Worm (Caenorhabditis elegans) whole organism, L1 larva: Measurements from ENCODE around the gene rme-1.

Experiments used
- C16A3.4 ChIP-seq: fragments of 150-350 bp; optimal IDR thresholded peaks from 2 replicates; lab custom pipeline; 2014; ENCODE audit warnings: missing biosample characterization, missing genetic modification characterization
- Y116A8C.19 ChIP-seq: sonication (generic microtip); optimal IDR thresholded peaks from 2 replicates; lab custom pipeline; 2016; ENCODE audit warnings: missing compliant biosample characterization, missing genetic modification characterization, borderline replicate concordance
- alr-1 ChIP-seq: fragments of 200-800 bp; sonication (Bioruptor generic); optimal IDR thresholded peaks from 2 replicates; lab custom pipeline; 2018; ENCODE audit warnings: borderline replicate concordance, mild to moderate bottlenecking, missing genetic modification characterization, missing compliant biosample characterization
- ama-1 ChIP-seq: fragments of 150-350 bp; optimal IDR thresholded peaks from 2 replicates; lab custom pipeline; 2014
- blmp-1 ChIP-seq: fragments of 150-350 bp; optimal IDR thresholded peaks from 2 replicates; lab custom pipeline; 2014; ENCODE audit warnings: missing biosample characterization, missing genetic modification characterization
- ceh-90 ChIP-seq: sonication (generic microtip); optimal IDR thresholded peaks from 2 replicates; lab custom pipeline; 2016; ENCODE audit warnings: missing genetic modification characterization, missing compliant biosample characterization
- ces-1 ChIP-seq: fragments of 150-350 bp; optimal IDR thresholded peaks from 2 replicates; lab custom pipeline; 2014; ENCODE audit warnings: missing biosample characterization, missing genetic modification reagents, missing genetic modification characterization
- dpl-1 ChIP-seq, 3 experiments: fragments of 150-350 bp in 2 of 3; sonication (generic microtip) in 1 of 3; optimal IDR thresholded peaks; 2 replicates each; lab custom pipeline; 2014 to 2017; ENCODE audit warnings: missing biosample characterization in 3 of 3, missing genetic modification characterization in 3 of 3, missing genetic modification reagents in 3 of 3
- efl-1 ChIP-seq, 4 experiments: fragments of 150-350 bp; optimal IDR thresholded peaks in 3 of 4; peaks in 1 of 4; 1 replicate in 1 of 4; 2 replicates in 3 of 4; lab custom pipeline; 2014; ENCODE audit warnings: missing biosample characterization in 2 of 4, missing genetic modification characterization in 2 of 4, missing genetic modification reagents in 2 of 4
- egl-27 ChIP-seq, 2 experiments: fragments of 150-350 bp in 1 of 2; sonication (generic microtip); optimal IDR thresholded peaks; 3 replicates each; lab custom pipeline; 2017 to 2018; ENCODE audit warnings: missing biosample characterization in 2 of 2, missing genetic modification characterization in 2 of 2, missing genetic modification reagents in 2 of 2
- elt-2 ChIP-seq: sonication (generic microtip); optimal IDR thresholded peaks from 2 replicates; lab custom pipeline; 2016; ENCODE audit warnings: missing genetic modification characterization, mild to moderate bottlenecking, inconsistent platforms, missing compliant biosample characterization, missing genetic modification reagents
- elt-3 ChIP-seq, 6 experiments: fragments of 150-350 bp in 1 of 6; sonication (generic microtip); optimal IDR thresholded peaks; 2 replicates each; lab custom pipeline; 2017 to 2018; ENCODE audit warnings: missing biosample characterization in 6 of 6, missing genetic modification characterization in 6 of 6, inconsistent platforms in 1 of 6
- fkh-8 ChIP-seq: sonication (generic microtip); optimal IDR thresholded peaks from 2 replicates; lab custom pipeline; 2016; ENCODE audit warnings: mild to moderate bottlenecking, missing genetic modification characterization, missing compliant biosample characterization
- fos-1 ChIP-seq: fragments of 150-350 bp; optimal IDR thresholded peaks from 2 replicates; lab custom pipeline; 2014; ENCODE audit warnings: missing biosample characterization, missing genetic modification characterization
- grh-1 ChIP-seq: fragments of 200-800 bp; sonication (Bioruptor generic); IDR thresholded peaks from 2 replicates; pipeline ENCODE4 v1.3.6; 2022; ENCODE audit warnings: missing genetic modification reagents, missing genetic modification characterization, missing compliant biosample characterization
- hlh-4 ChIP-seq: sonication (generic microtip); optimal IDR thresholded peaks from 2 replicates; lab custom pipeline; 2016; ENCODE audit warnings: mild to moderate bottlenecking, missing genetic modification characterization, missing compliant biosample characterization
- irx-1 ChIP-seq: sonication (generic microtip); optimal IDR thresholded peaks from 2 replicates; lab custom pipeline; 2016; ENCODE audit warnings: missing genetic modification characterization, missing compliant biosample characterization
- jun-1 ChIP-seq: fragments of 150-350 bp; optimal IDR thresholded peaks from 2 replicates; lab custom pipeline; 2014; ENCODE audit warnings: missing biosample characterization, missing genetic modification reagents, missing genetic modification characterization
- lin-13 ChIP-seq: fragments of 150-350 bp; optimal IDR thresholded peaks from 2 replicates; lab custom pipeline; 2014; ENCODE audit warnings: missing biosample characterization, missing genetic modification reagents, missing genetic modification characterization
- lin-14 ChIP-seq: fragments of 200-800 bp; sonication (Bioruptor generic); optimal IDR thresholded peaks from 2 replicates; lab custom pipeline; 2018; ENCODE audit warnings: mild to moderate bottlenecking, missing genetic modification characterization, moderate library complexity, missing compliant biosample characterization
- lin-15B ChIP-seq: fragments of 150-350 bp; sonication (generic microtip); optimal IDR thresholded peaks from 3 replicates; lab custom pipeline; 2014; ENCODE audit warnings: missing biosample characterization, missing genetic modification characterization
- lin-35 ChIP-seq, 2 experiments: fragments of 150-350 bp; optimal IDR thresholded peaks; 2 replicates each; lab custom pipeline; 2014; ENCODE audit warnings: missing biosample characterization in 2 of 2, missing genetic modification characterization in 2 of 2, missing genetic modification reagents in 2 of 2
- lin-39 ChIP-seq: fragments of 150-350 bp; optimal IDR thresholded peaks from 2 replicates; lab custom pipeline; 2014; ENCODE audit warnings: missing biosample characterization, missing genetic modification reagents, missing genetic modification characterization
- lir-3 ChIP-seq: sonication (generic microtip); optimal IDR thresholded peaks from 2 replicates; lab custom pipeline; 2016; ENCODE audit warnings: mild to moderate bottlenecking, missing genetic modification characterization, moderate library complexity, missing compliant biosample characterization; ENCODE audit not compliant: poor library complexity
- lsy-2 ChIP-seq, 2 experiments: fragments of 150-350 bp; optimal IDR thresholded peaks; 2 replicates each; lab custom pipeline; 2014; ENCODE audit warnings: missing biosample characterization in 2 of 2, missing genetic modification characterization in 2 of 2
- mdl-1 ChIP-seq, 2 experiments: fragments of 150-350 bp; optimal IDR thresholded peaks; 2 replicates each; lab custom pipeline; 2014 to 2017; ENCODE audit warnings: missing biosample characterization in 2 of 2, missing genetic modification characterization in 2 of 2, inconsistent platforms in 1 of 2
- mef-2 ChIP-seq: fragments of 150-350 bp; optimal IDR thresholded peaks from 2 replicates; lab custom pipeline; 2014; ENCODE audit warnings: missing biosample characterization, missing genetic modification characterization
- nhr-19 ChIP-seq: fragments of 200-800 bp; sonication (Bioruptor generic); conservative IDR thresholded peaks from 2 replicates; pipeline ENCODE4 v1.3.6; 2022; ENCODE audit warnings: missing genetic modification characterization, missing compliant biosample characterization
- nhr-20 ChIP-seq: sonication (generic microtip); optimal IDR thresholded peaks from 2 replicates; lab custom pipeline; 2016; ENCODE audit warnings: mild to moderate bottlenecking, missing genetic modification characterization, missing compliant biosample characterization
- nhr-237 ChIP-seq: fragments of 150-350 bp; optimal IDR thresholded peaks from 2 replicates; lab custom pipeline; 2014; ENCODE audit warnings: missing biosample characterization, missing genetic modification characterization
- nhr-28 ChIP-seq: fragments of 150-350 bp; optimal IDR thresholded peaks from 2 replicates; lab custom pipeline; 2014; ENCODE audit warnings: missing biosample characterization, missing genetic modification characterization
- nhr-47 ChIP-seq: sonication (generic microtip); optimal IDR thresholded peaks from 2 replicates; lab custom pipeline; 2016; ENCODE audit warnings: mild to moderate bottlenecking, missing genetic modification characterization, moderate library complexity, missing compliant biosample characterization
- nhr-71 ChIP-seq: sonication (generic microtip); optimal IDR thresholded peaks from 2 replicates; lab custom pipeline; 2016; ENCODE audit warnings: mild to moderate bottlenecking, missing genetic modification characterization, moderate library complexity, missing compliant biosample characterization
- nhr-76 ChIP-seq: sonication (generic microtip); optimal IDR thresholded peaks from 2 replicates; lab custom pipeline; 2017; ENCODE audit warnings: missing biosample characterization, missing genetic modification characterization
- nhr-85 ChIP-seq: sonication (generic microtip); peaks from one replicate; lab custom pipeline; 2016; ENCODE audit warnings: missing genetic modification characterization, inconsistent platforms, missing compliant biosample characterization
- pag-3 ChIP-seq: sonication (generic microtip); optimal IDR thresholded peaks from 2 replicates; lab custom pipeline; 2017; ENCODE audit warnings: missing genetic modification characterization, mild to moderate bottlenecking, missing compliant biosample characterization, antibody characterized with exemption, borderline replicate concordance; ENCODE audit not compliant: insufficient read depth
- pax-3 ChIP-seq: fragments of 200-800 bp; sonication (Bioruptor generic); optimal IDR thresholded peaks from 2 replicates; lab custom pipeline; 2018; ENCODE audit warnings: mild to moderate bottlenecking, missing genetic modification characterization, moderate library complexity, missing compliant biosample characterization
- snu-23 ChIP-seq: sonication (generic microtip); optimal IDR thresholded peaks from 2 replicates; lab custom pipeline; 2016; ENCODE audit warnings: missing genetic modification characterization, missing compliant biosample characterization
- tbx-2 ChIP-seq: sonication (generic microtip); optimal IDR thresholded peaks from 2 replicates; lab custom pipeline; 2016; ENCODE audit warnings: missing genetic modification characterization, missing compliant biosample characterization
- unc-86 ChIP-seq: sonication (generic microtip); optimal IDR thresholded peaks from 2 replicates; lab custom pipeline; 2016; ENCODE audit warnings: missing genetic modification characterization, missing compliant biosample characterization
- vab-15 ChIP-seq: sonication (generic microtip); optimal IDR thresholded peaks from 2 replicates; lab custom pipeline; 2017; ENCODE audit warnings: missing genotype, mild to moderate bottlenecking, missing genetic modification characterization, missing compliant biosample characterization
- xbp-1 ChIP-seq: sonication (generic microtip); optimal IDR thresholded peaks from 2 replicates; lab custom pipeline; 2016; ENCODE audit warnings: missing genetic modification characterization, missing compliant biosample characterization
- zag-1 ChIP-seq: fragments of 150-350 bp; optimal IDR thresholded peaks from 2 replicates; lab custom pipeline; 2014; ENCODE audit warnings: missing biosample characterization, missing genetic modification characterization
- zip-4 ChIP-seq: fragments of 200-800 bp; sonication (Bioruptor generic); optimal IDR thresholded peaks from 2 replicates; lab custom pipeline; 2018; ENCODE audit warnings: mild to moderate bottlenecking, missing genetic modification characterization, moderate library complexity, missing compliant biosample characterization

The rme-1 gene

DNA sequence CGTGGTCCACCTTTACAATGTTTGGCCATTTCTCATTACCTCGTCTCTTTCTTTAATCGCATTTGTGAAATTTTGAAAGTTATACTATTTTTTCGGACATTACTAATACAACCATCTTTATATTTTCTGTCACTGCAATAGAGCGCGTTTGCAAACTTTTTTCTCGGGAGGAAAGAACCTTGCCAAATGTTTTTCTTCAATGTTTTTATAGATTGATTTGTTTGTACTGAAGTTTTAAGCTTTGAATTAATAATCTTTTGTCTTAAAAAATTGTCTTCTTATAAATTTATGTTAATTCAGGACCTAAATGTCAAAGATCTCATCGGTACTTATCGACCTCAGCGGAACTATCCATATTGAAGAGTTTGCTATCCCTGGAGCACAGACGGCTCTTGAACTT lies 26.2 kb downstream of the rme-1 start, which contains the start of gene K08B12.3:
Gene K08B12.3 (plus strand): TSS at position 301 of the 400 bp plus-strand sequence.
- TF ChIP-seq mef-2 (tag; lab: Kevin White, UChicago): no peak
- TF ChIP-seq lsy-2 (tag; optimal IDR thresholded peaks at IDR 0.05; lab: Kevin White, UChicago): peak in 1 of 2 experiments; percentile 11
- TF ChIP-seq snu-23 (GFP tag; lab: Kevin White, UChicago): peak; percentile 23
- no peak for TF ChIP-seq hlh-4 (tag; lab: Kevin White, UChicago)
- peak in 1 of 3 experiments; percentile 13 for TF ChIP-seq dpl-1 (GFP tag; optimal IDR thresholded peaks at IDR 0.05; lab: Kevin White, UChicago)
- no peak for TF ChIP-seq elt-2 (tag; lab: Kevin White, UChicago)
- peak; percentile 3 for TF ChIP-seq C16A3.4 (tag; lab: Kevin White, UChicago)
- TF ChIP-seq lin-35 (GFP tag; optimal IDR thresholded peaks at IDR 0.05; lab: Kevin White, UChicago): peak in 1 of 2 experiments; percentile 26
- no peak for TF ChIP-seq lin-15B
- peak; percentile 19 for TF ChIP-seq blmp-1 (tag; lab: Kevin White, UChicago)

DNA sequence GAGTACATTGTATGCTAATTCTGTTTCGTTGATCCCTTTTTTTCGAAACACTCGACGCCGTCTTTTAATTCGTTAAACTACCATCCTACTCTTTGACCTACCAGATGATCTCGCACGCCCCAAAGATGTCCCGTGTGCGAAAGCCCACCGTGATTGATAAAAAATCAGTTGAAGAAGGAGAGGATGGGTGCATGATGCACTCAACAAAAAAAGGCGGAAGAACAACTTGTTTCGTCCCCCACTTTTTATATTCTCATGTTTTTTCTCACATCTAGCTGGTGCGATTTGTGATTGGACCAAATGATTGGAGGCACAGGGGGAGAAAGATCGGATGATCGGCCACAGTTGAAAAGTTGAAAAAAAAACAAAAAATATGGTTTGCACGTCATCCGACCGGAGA lies 29.7 kb downstream of the rme-1 start:
- peak; percentile 91 for TF ChIP-seq nhr-85 (tag; lab: Kevin White, UChicago)
- no peak for TF ChIP-seq ceh-90 (tag; lab: Kevin White, UChicago)
- TF ChIP-seq nhr-19 (GFP tag; lab: Robert Waterston, UW): peak; percentile 16; the same call in 1 of the 2 replicates
- TF ChIP-seq C16A3.4 (tag; lab: Kevin White, UChicago): peak; percentile 11
- peak in 4 of 6 experiments; percentile 40 to 79 (median 62) for TF ChIP-seq elt-3 (tag; optimal IDR thresholded peaks at IDR 0.05; lab: Kevin White, UChicago)
- TF ChIP-seq mdl-1 (tag; optimal IDR thresholded peaks at IDR 0.05; lab: Kevin White, UChicago): peak in 1 of 2 experiments; percentile 30
- TF ChIP-seq ama-1 (lab: Kevin White, UChicago): no peak
- no peak for TF ChIP-seq nhr-237 (tag; lab: Kevin White, UChicago)
- no peak for TF ChIP-seq ces-1 (GFP tag; lab: Kevin White, UChicago)
- no peak for TF ChIP-seq mef-2 (tag; lab: Kevin White, UChicago)
- TF ChIP-seq lin-35 (GFP tag; optimal IDR thresholded peaks at IDR 0.05; lab: Kevin White, UChicago): peak in 1 of 2 experiments; percentile 20
- peak in 1 of 2 experiments; percentile 7 for TF ChIP-seq lsy-2 (tag; optimal IDR thresholded peaks at IDR 0.05; lab: Kevin White, UChicago)
- no peak for TF ChIP-seq lir-3 (tag; lab: Kevin White, UChicago)
- TF ChIP-seq nhr-71 (tag; lab: Kevin White, UChicago): peak; percentile 53
- no peak for TF ChIP-seq egl-27 (tag; optimal IDR thresholded peaks at IDR 0.05; lab: Kevin White, UChicago)
- TF ChIP-seq lin-13 (GFP tag; lab: Kevin White, UChicago): no peak
- TF ChIP-seq Y116A8C.19 (tag; lab: Kevin White, UChicago): no peak
- 0 out of 2 replicates have a peak, but pooled peaks have one; percentile 23 for TF ChIP-seq grh-1
- peak; percentile 35 for TF ChIP-seq snu-23 (GFP tag; lab: Kevin White, UChicago)
- no peak for TF ChIP-seq fos-1
- peak; percentile 3 for TF ChIP-seq nhr-47 (tag; lab: Kevin White, UChicago)
- TF ChIP-seq tbx-2 (tag; lab: Kevin White, UChicago): peak; percentile 56
- TF ChIP-seq blmp-1 (tag; lab: Kevin White, UChicago): peak; percentile 70
- no peak for TF ChIP-seq efl-1 (optimal IDR thresholded peaks at IDR 0.05; lab: Kevin White, UChicago)
- TF ChIP-seq efl-1 (GFP tag; optimal IDR thresholded peaks at IDR 0.05 in 1 of 2; lab: Kevin White, UChicago): no peak
- no peak for TF ChIP-seq irx-1 (tag; lab: Kevin White, UChicago)
- TF ChIP-seq pag-3 (tag; lab: Kevin White, UChicago): no peak
- TF ChIP-seq lin-39 (tag; lab: Kevin White, UChicago): no peak
- peak; percentile 57 for TF ChIP-seq lin-14 (GFP tag; lab: Kevin White, UChicago)
- no peak for TF ChIP-seq hlh-4 (tag; lab: Kevin White, UChicago)
- TF ChIP-seq nhr-20 (tag; lab: Kevin White, UChicago): peak; percentile 73

ce11 chrV:6239855-6240254 lies 31.2 kb downstream of the rme-1 start:
- no peak for TF ChIP-seq zip-4
- no peak for TF ChIP-seq zag-1 (tag; lab: Kevin White, UChicago)
- peak; percentile 17 for TF ChIP-seq fkh-8 (tag; lab: Kevin White, UChicago)
- no peak for TF ChIP-seq ama-1 (lab: Kevin White, UChicago)
- no peak for TF ChIP-seq alr-1
- peak in 1 of 2 experiments; percentile 52 for TF ChIP-seq lin-35 (GFP tag; optimal IDR thresholded peaks at IDR 0.05; lab: Kevin White, UChicago)
- TF ChIP-seq snu-23 (GFP tag; lab: Kevin White, UChicago): peak; percentile 55
- no peak for TF ChIP-seq unc-86 (tag; lab: Kevin White, UChicago)
- TF ChIP-seq tbx-2 (tag; lab: Kevin White, UChicago): peak; percentile 38
- peak; percentile 53 for TF ChIP-seq nhr-47 (tag; lab: Kevin White, UChicago)
- peak; percentile 45 for TF ChIP-seq jun-1 (tag; lab: Kevin White, UChicago)
- peak; percentile 11 for TF ChIP-seq xbp-1 (tag; lab: Kevin White, UChicago)
- TF ChIP-seq pax-3 (tag; lab: Kevin White, UChicago): peak; percentile 40
- TF ChIP-seq efl-1 (optimal IDR thresholded peaks at IDR 0.05; lab: Kevin White, UChicago): peak in 1 of 2 experiments; percentile 0
- TF ChIP-seq efl-1 (GFP tag; optimal IDR thresholded peaks at IDR 0.05 in 1 of 2; lab: Kevin White, UChicago): peak in 1 of 2 experiments; percentile 93
- TF ChIP-seq Y116A8C.19 (tag; lab: Kevin White, UChicago): no peak
- no peak for TF ChIP-seq nhr-76 (tag; lab: Kevin White, UChicago)
- TF ChIP-seq nhr-28 (tag; lab: Kevin White, UChicago): no peak
- TF ChIP-seq vab-15 (tag; lab: Kevin White, UChicago): no peak
- peak; percentile 75 for TF ChIP-seq lin-14 (GFP tag; lab: Kevin White, UChicago)
